Worm (Caenorhabditis elegans) whole organism, L2 larva: ENCODE results near the gene F56A8.3.
A peak's percentile ranks its signal among the peaks of the same experiment; 100 is the strongest.

Experiments used
- C34F6.9 ChIP-seq: fragments of 150-350 bp; optimal IDR thresholded peaks from 2 replicates; lab custom pipeline; 2014; ENCODE audit warnings: missing biosample characterization, missing genetic modification characterization
- F13H6.1 ChIP-seq: sonication (generic microtip); optimal IDR thresholded peaks from 2 replicates; lab custom pipeline; 2016; ENCODE audit warnings: missing genetic modification characterization, missing compliant biosample characterization
- R02D3.7 ChIP-seq: fragments of 150-350 bp; optimal IDR thresholded peaks from 2 replicates; lab custom pipeline; 2014; ENCODE audit warnings: missing biosample characterization, missing genetic modification characterization
- Y55F3AM.14 ChIP-seq: fragments of 200-800 bp; sonication (Bioruptor generic); optimal IDR thresholded peaks from 2 replicates; lab custom pipeline; 2018; ENCODE audit warnings: mild to moderate bottlenecking, missing genetic modification characterization, missing compliant biosample characterization
- alr-1 ChIP-seq: fragments of 150-350 bp; optimal IDR thresholded peaks from 2 replicates; lab custom pipeline; 2014; ENCODE audit warnings: missing biosample characterization, missing genetic modification characterization
- aly-2 ChIP-seq: fragments of 150-350 bp; optimal IDR thresholded peaks from 2 replicates; lab custom pipeline; 2014; ENCODE audit warnings: missing biosample characterization, missing genetic modification characterization
- ama-1 ChIP-seq: fragments of 150-350 bp; optimal IDR thresholded peaks from 2 replicates; lab custom pipeline; 2018; ENCODE audit warnings: inconsistent platforms
- blmp-1 ChIP-seq: sonication (generic microtip); optimal IDR thresholded peaks from 2 replicates; lab custom pipeline; 2017; ENCODE audit warnings: missing genetic modification characterization, mild to moderate bottlenecking, missing compliant biosample characterization, antibody characterized with exemption, moderate library complexity; ENCODE audit not compliant: insufficient read depth
- ceh-16 ChIP-seq: fragments of 150-350 bp; optimal IDR thresholded peaks from 2 replicates; lab custom pipeline; 2014; ENCODE audit warnings: missing biosample characterization, missing genetic modification characterization
- ceh-82 ChIP-seq: fragments of 150-350 bp; optimal IDR thresholded peaks from 2 replicates; lab custom pipeline; 2014; ENCODE audit warnings: missing biosample characterization, missing genetic modification characterization
- crh-2 ChIP-seq: sonication (generic microtip); optimal IDR thresholded peaks from 2 replicates; lab custom pipeline; 2017; ENCODE audit warnings: missing biosample characterization, missing genetic modification characterization
- dmd-4 ChIP-seq: sonication (generic microtip); optimal IDR thresholded peaks from 2 replicates; lab custom pipeline; 2017; ENCODE audit warnings: missing biosample characterization, missing genetic modification characterization
- egl-27 ChIP-seq: sonication (generic microtip); optimal IDR thresholded peaks from 3 replicates; lab custom pipeline; 2017; ENCODE audit warnings: missing biosample characterization, missing genetic modification reagents, missing genetic modification characterization
- elt-1 ChIP-seq: fragments of 150-350 bp; optimal IDR thresholded peaks from 2 replicates; lab custom pipeline; 2014; ENCODE audit warnings: missing biosample characterization, missing genetic modification characterization
- elt-3 ChIP-seq: sonication (generic microtip); optimal IDR thresholded peaks from 2 replicates; lab custom pipeline; 2017; ENCODE audit warnings: missing biosample characterization, missing genetic modification characterization
- fos-1 ChIP-seq: fragments of 150-350 bp; optimal IDR thresholded peaks from 2 replicates; lab custom pipeline; 2014; ENCODE audit warnings: missing biosample characterization, missing genetic modification characterization
- lin-11 ChIP-seq: fragments of 150-350 bp; sonication (generic microtip); optimal IDR thresholded peaks from 2 replicates; lab custom pipeline; 2014; ENCODE audit warnings: missing biosample characterization, missing genetic modification characterization, inconsistent platforms, mixed read lengths
- lin-13 ChIP-seq: fragments of 150-350 bp; optimal IDR thresholded peaks from 2 replicates; lab custom pipeline; 2014; ENCODE audit warnings: missing biosample characterization, missing genetic modification reagents, missing genetic modification characterization
- lin-39 ChIP-seq: fragments of 150-350 bp; optimal IDR thresholded peaks from 2 replicates; lab custom pipeline; 2014; ENCODE audit warnings: missing biosample characterization, missing genetic modification reagents, missing genetic modification characterization
- lsy-2 ChIP-seq, 2 experiments: fragments of 150-350 bp in 1 of 2; sonication (generic microtip) in 1 of 2; optimal IDR thresholded peaks; 2 replicates each; lab custom pipeline; 2014 to 2017; ENCODE audit warnings: missing biosample characterization in 2 of 2, missing genetic modification characterization in 2 of 2
- mab-5 ChIP-seq: fragments of 150-350 bp; optimal IDR thresholded peaks from 2 replicates; lab custom pipeline; 2014; ENCODE audit warnings: missing biosample characterization, missing genetic modification characterization
- mbf-1 ChIP-seq: sonication (generic microtip); optimal IDR thresholded peaks from 2 replicates; lab custom pipeline; 2017; ENCODE audit warnings: missing biosample characterization, missing genetic modification characterization
- mdl-1 ChIP-seq, 2 experiments: fragments of 150-350 bp in 1 of 2; sonication (generic microtip) in 1 of 2; optimal IDR thresholded peaks; 2 replicates each; lab custom pipeline; 2017; ENCODE audit warnings: missing biosample characterization in 2 of 2, missing genetic modification characterization in 2 of 2
- nhr-10 ChIP-seq: sonication (generic microtip); optimal IDR thresholded peaks from 2 replicates; lab custom pipeline; 2017; ENCODE audit warnings: missing biosample characterization, missing genetic modification characterization
- nhr-11 ChIP-seq: fragments of 150-350 bp; optimal IDR thresholded peaks from 2 replicates; lab custom pipeline; 2014; ENCODE audit warnings: missing biosample characterization, missing genetic modification characterization
- nhr-12 ChIP-seq: fragments of 150-350 bp; optimal IDR thresholded peaks from 2 replicates; lab custom pipeline; 2014; ENCODE audit warnings: missing biosample characterization, missing genetic modification characterization
- nhr-129 ChIP-seq: fragments of 150-350 bp; optimal IDR thresholded peaks from 2 replicates; lab custom pipeline; 2014; ENCODE audit warnings: missing biosample characterization, missing genetic modification characterization
- nhr-21 ChIP-seq: fragments of 150-350 bp; optimal IDR thresholded peaks from 2 replicates; lab custom pipeline; 2014; ENCODE audit warnings: missing biosample characterization, missing genetic modification characterization
- nhr-23 ChIP-seq: fragments of 150-350 bp; optimal IDR thresholded peaks from 2 replicates; lab custom pipeline; 2014; ENCODE audit warnings: missing biosample characterization, missing genetic modification reagents, missing genetic modification characterization
- nhr-237 ChIP-seq: fragments of 150-350 bp; optimal IDR thresholded peaks from 2 replicates; lab custom pipeline; 2014; ENCODE audit warnings: missing biosample characterization, missing genetic modification characterization
- nhr-25 ChIP-seq: fragments of 150-350 bp; sonication (generic microtip); optimal IDR thresholded peaks from 3 replicates; lab custom pipeline; 2014; ENCODE audit warnings: missing biosample characterization, missing genetic modification characterization
- nhr-6 ChIP-seq: fragments of 150-350 bp; optimal IDR thresholded peaks from 2 replicates; lab custom pipeline; 2014; ENCODE audit warnings: missing biosample characterization, missing genetic modification characterization
- nhr-77 ChIP-seq: fragments of 150-350 bp; optimal IDR thresholded peaks from 2 replicates; lab custom pipeline; 2014; ENCODE audit warnings: missing biosample characterization, missing genetic modification characterization
- peb-1 ChIP-seq: fragments of 150-350 bp; optimal IDR thresholded peaks from 2 replicates; lab custom pipeline; 2014; ENCODE audit warnings: missing biosample characterization, missing genetic modification characterization
- sem-4 ChIP-seq: fragments of 150-350 bp; optimal IDR thresholded peaks from 2 replicates; lab custom pipeline; 2014; ENCODE audit warnings: missing biosample characterization, missing genetic modification reagents, missing genetic modification characterization
- skn-1 ChIP-seq: sonication (generic microtip); optimal IDR thresholded peaks from 2 replicates; lab custom pipeline; 2017; ENCODE audit warnings: missing biosample characterization, missing genetic modification characterization
- sma-3 ChIP-seq: sonication (generic microtip); optimal IDR thresholded peaks from 2 replicates; lab custom pipeline; 2016; ENCODE audit warnings: missing genetic modification reagents, missing genetic modification characterization, missing compliant biosample characterization
- snpc-4 ChIP-seq: fragments of 150-350 bp; optimal IDR thresholded peaks from 2 replicates; lab custom pipeline; 2014; ENCODE audit warnings: missing biosample characterization, missing genetic modification characterization
- unc-39 ChIP-seq: fragments of 150-350 bp; optimal IDR thresholded peaks from 2 replicates; lab custom pipeline; 2014; ENCODE audit warnings: missing biosample characterization, missing genetic modification characterization
- unc-55 ChIP-seq: fragments of 150-350 bp; sonication (generic microtip); optimal IDR thresholded peaks from 3 replicates; lab custom pipeline; 2014; ENCODE audit warnings: missing biosample characterization, missing genetic modification reagents, missing genetic modification characterization
- unc-62 ChIP-seq: fragments of 150-350 bp; optimal IDR thresholded peaks from 2 replicates; lab custom pipeline; 2014; ENCODE audit warnings: missing biosample characterization, missing genetic modification reagents, missing genetic modification characterization
- zag-1 ChIP-seq: fragments of 150-350 bp; optimal IDR thresholded peaks from 2 replicates; lab custom pipeline; 2014; ENCODE audit warnings: missing biosample characterization, missing genetic modification characterization
- ztf-1 ChIP-seq: fragments of 200-800 bp; sonication (Bioruptor generic); conservative IDR thresholded peaks from 2 replicates; pipeline ENCODE4 v1.3.6; 2022; ENCODE audit warnings: missing genetic modification characterization, missing compliant biosample characterization
- ztf-11 ChIP-seq: sonication (generic microtip); optimal IDR thresholded peaks from 2 replicates; lab custom pipeline; 2017; ENCODE audit warnings: missing biosample characterization, missing genetic modification characterization
- ztf-4 ChIP-seq: fragments of 150-350 bp; optimal IDR thresholded peaks from 2 replicates; lab custom pipeline; 2014; ENCODE audit warnings: missing biosample characterization, missing genetic modification characterization

F56A8.3 gene

DNA sequence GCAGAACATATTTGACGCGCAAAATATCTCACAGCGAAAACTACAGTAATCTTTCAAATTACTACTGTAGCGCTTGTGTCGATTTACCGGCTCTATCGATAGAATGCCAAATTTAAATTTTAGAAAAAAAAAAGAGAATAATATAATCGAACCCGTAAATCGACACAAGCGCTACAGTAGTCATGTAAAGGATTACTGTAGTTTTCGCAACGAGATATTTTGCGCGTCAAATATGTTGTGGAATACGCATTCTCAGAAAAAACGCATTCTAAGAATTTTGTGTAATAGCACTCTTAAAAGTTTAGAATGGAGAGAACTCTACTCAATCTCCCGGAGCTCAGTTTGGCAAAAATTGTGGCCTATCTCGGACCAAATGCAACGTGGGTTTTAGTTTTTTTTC is 8.9 kb downstream of the F56A8.3 start, which contains the start of gene F56A8.5:
TSS of gene F56A8.5 (plus strand) at position 301 of the 400 bp plus-strand sequence.
- TF ChIP-seq nhr-11 (tag; lab: Kevin White, UChicago) (no peak), lin-11 (no peak), alr-1 (tag; lab: Kevin White, UChicago) (no peak), ztf-4 (tag; lab: Kevin White, UChicago) (no peak), C34F6.9 (no peak), mbf-1 (tag; lab: Kevin White, UChicago) (no peak), lin-39 (tag; lab: Kevin White, UChicago) (no peak), ztf-1 (no peak), mab-5 (tag; lab: Kevin White, UChicago) (no peak), blmp-1 (tag; lab: Kevin White, UChicago) (no peak), fos-1 (tag; lab: Kevin White, UChicago) (no peak), sem-4 (tag; lab: Kevin White, UChicago) (no peak), unc-55 (GFP tag; lab: Kevin White, UChicago) (no peak), zag-1 (tag; lab: Kevin White, UChicago) (no peak), ztf-11 (tag; lab: Kevin White, UChicago) (no peak), nhr-237 (tag; lab: Kevin White, UChicago) (no peak), aly-2 (tag; lab: Kevin White, UChicago) (no peak), lsy-2 (tag; optimal IDR thresholded peaks at IDR 0.05; lab: Kevin White, UChicago) (no peak), elt-1 (no peak), R02D3.7 (tag; lab: Kevin White, UChicago) (no peak)

DNA sequence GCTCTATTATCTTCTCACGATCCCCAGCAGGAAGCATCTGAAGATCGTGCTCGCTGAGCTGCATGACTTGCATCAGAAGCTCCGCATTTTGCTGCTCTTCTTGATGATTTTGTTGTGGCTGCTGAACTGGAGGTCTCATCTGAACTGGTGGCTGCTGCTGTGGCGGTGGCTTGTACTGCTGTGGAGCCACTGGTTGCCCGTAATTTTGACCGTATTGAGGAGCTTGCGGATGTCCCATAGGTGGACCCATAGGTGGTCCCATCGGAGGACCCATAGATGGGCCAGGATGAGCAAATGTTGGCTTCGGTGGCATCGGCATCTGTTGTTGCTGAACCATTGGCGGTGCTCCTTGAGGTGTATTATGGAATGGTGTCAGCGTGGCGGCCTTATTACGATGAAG is 10.4 kb downstream of the F56A8.3 start:
- TF ChIP-seq mab-5 (tag; lab: Kevin White, UChicago) = no peak
- no peak for TF ChIP-seq lin-39 (tag; lab: Kevin White, UChicago)
- TF ChIP-seq egl-27 (tag; lab: Kevin White, UChicago) = no peak
- TF ChIP-seq F13H6.1 (tag; lab: Kevin White, UChicago) = no peak
- TF ChIP-seq elt-1 = no peak
- no peak for TF ChIP-seq crh-2 (tag; lab: Kevin White, UChicago)
- TF ChIP-seq nhr-6 (tag; lab: Kevin White, UChicago) = no peak
- no peak for TF ChIP-seq nhr-11 (tag; lab: Kevin White, UChicago)
- no peak for TF ChIP-seq lin-13 (GFP tag; lab: Kevin White, UChicago)
- TF ChIP-seq nhr-77 (tag; lab: Kevin White, UChicago) = no peak
- no peak for TF ChIP-seq dmd-4 (tag; lab: Kevin White, UChicago)
- TF ChIP-seq mdl-1 (tag; optimal IDR thresholded peaks at IDR 0.05; lab: Kevin White, UChicago) = no peak

DNA sequence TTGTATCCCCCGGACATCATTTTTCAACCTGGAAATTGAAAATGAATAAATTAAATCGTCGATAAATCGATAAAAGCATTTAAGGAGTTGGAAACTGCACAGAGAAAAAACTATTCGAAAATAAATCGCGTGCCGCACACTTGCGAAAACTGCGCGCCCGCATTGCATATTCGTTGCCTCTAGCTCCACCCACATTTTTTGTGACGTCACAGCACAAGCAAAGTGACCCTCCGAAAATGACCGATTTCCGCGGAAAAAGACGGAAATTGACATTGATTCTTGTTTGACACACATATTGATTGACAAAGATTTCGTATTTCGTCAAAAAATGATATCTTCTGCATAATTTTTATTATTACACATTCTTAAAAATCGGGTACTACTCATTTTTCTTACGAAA is 12.2 kb downstream of the F56A8.3 start, which contains the start of gene cpf-2:
TSS of gene cpf-2 (minus strand) at position 28 of the 400 bp plus-strand sequence.
- no peak for TF ChIP-seq snpc-4 (tag; lab: Kevin White, UChicago)
- TF ChIP-seq F13H6.1 (tag; lab: Kevin White, UChicago) = peak; percentile 84
- no peak for TF ChIP-seq ztf-4 (tag; lab: Kevin White, UChicago)
- peak; percentile 14 for TF ChIP-seq blmp-1 (tag; lab: Kevin White, UChicago)
- no peak for TF ChIP-seq lin-39 (tag; lab: Kevin White, UChicago)
- no peak for TF ChIP-seq nhr-12 (tag; lab: Kevin White, UChicago)
- peak; percentile 82 for TF ChIP-seq crh-2 (tag; lab: Kevin White, UChicago)
- no peak for TF ChIP-seq egl-27 (tag; lab: Kevin White, UChicago)
- peak; percentile 66 to 83 for TF ChIP-seq lsy-2 (tag; optimal IDR thresholded peaks at IDR 0.05; lab: Kevin White, UChicago)
- peak; percentile 76 for TF ChIP-seq sma-3 (GFP tag; lab: Kevin White, UChicago)
- no peak for TF ChIP-seq ztf-1
- no peak for TF ChIP-seq mab-5 (tag; lab: Kevin White, UChicago)
- peak; percentile 82 for TF ChIP-seq lin-11
- no peak for TF ChIP-seq ama-1 (lab: Kevin White, UChicago)
- no peak for TF ChIP-seq mbf-1 (tag; lab: Kevin White, UChicago)
- peak; percentile 3 for TF ChIP-seq ztf-11 (tag; lab: Kevin White, UChicago)
- no peak for TF ChIP-seq peb-1
- TF ChIP-seq sem-4 (tag; lab: Kevin White, UChicago) = peak; percentile 74
- TF ChIP-seq nhr-129 (tag; lab: Kevin White, UChicago) = peak; percentile 84
- peak; percentile 39 for TF ChIP-seq fos-1 (tag; lab: Kevin White, UChicago)
- no peak for TF ChIP-seq nhr-11 (tag; lab: Kevin White, UChicago)
- TF ChIP-seq mdl-1 (tag; optimal IDR thresholded peaks at IDR 0.05; lab: Kevin White, UChicago) = no peak
- peak; percentile 77 for TF ChIP-seq lin-13 (GFP tag; lab: Kevin White, UChicago)
- peak; percentile 43 for TF ChIP-seq nhr-6 (tag; lab: Kevin White, UChicago)
- TF ChIP-seq unc-39 (tag; lab: Kevin White, UChicago) = no peak
- no peak for TF ChIP-seq nhr-237 (tag; lab: Kevin White, UChicago)
- peak; percentile 27 for TF ChIP-seq nhr-10 (tag; lab: Kevin White, UChicago)
- no peak for TF ChIP-seq elt-3
- TF ChIP-seq Y55F3AM.14 (GFP tag; lab: Kevin White, UChicago) = no peak
- TF ChIP-seq elt-1 = no peak
- TF ChIP-seq nhr-77 (tag; lab: Kevin White, UChicago) = peak; percentile 8
- TF ChIP-seq dmd-4 (tag; lab: Kevin White, UChicago) = no peak
- peak; percentile 71 for TF ChIP-seq nhr-25 (tag; lab: Kevin White, UChicago)
- peak; percentile 80 for TF ChIP-seq C34F6.9
- peak; percentile 78 for TF ChIP-seq unc-55 (GFP tag; lab: Kevin White, UChicago)
- no peak for TF ChIP-seq aly-2 (tag; lab: Kevin White, UChicago)
- TF ChIP-seq ceh-82 (tag; lab: Kevin White, UChicago) = no peak
- TF ChIP-seq nhr-21 = peak; percentile 77
- TF ChIP-seq unc-62 (GFP tag; lab: Kevin White, UChicago) = no peak
- TF ChIP-seq nhr-23 (tag; lab: Kevin White, UChicago) = no peak
- peak; percentile 39 for TF ChIP-seq skn-1
- peak; percentile 70 for TF ChIP-seq ceh-16
